Worm (Caenorhabditis elegans) whole organism, young adult: ENCODE data around the gene cbp-1.

ENCODE experiments used
- C17E4.6 ChIP-seq: fragments of 200-800 bp; sonication (Bioruptor generic); IDR thresholded peaks from 2 replicates; pipeline ENCODE4 v1.3.6; 2022; ENCODE audit warnings: missing genetic modification reagents, missing genetic modification characterization, missing compliant biosample characterization
- F37B4.10 ChIP-seq: fragments of 200-800 bp; sonication (Bioruptor generic); IDR thresholded peaks from 2 replicates; pipeline ENCODE4 v1.3.6; 2022; ENCODE audit warnings: missing genetic modification characterization, missing compliant biosample characterization
- F39B2.1 ChIP-seq: fragments of 200-800 bp; sonication (Bioruptor generic); IDR thresholded peaks from 2 replicates; pipeline ENCODE4 v1.3.6; 2022; ENCODE audit warnings: missing genetic modification reagents, missing genetic modification characterization, missing compliant biosample characterization
- F52B5.7 ChIP-seq: sonication (generic microtip); optimal IDR thresholded peaks from 2 replicates; lab custom pipeline; 2016; ENCODE audit warnings: mild to moderate bottlenecking, missing genetic modification characterization, missing compliant biosample characterization
- Y56A3A.18 ChIP-seq: fragments of 200-800 bp; sonication (Bioruptor generic); IDR thresholded peaks from 2 replicates; pipeline ENCODE4 v1.3.6; 2022; ENCODE audit warnings: missing genetic modification reagents, missing genetic modification characterization, missing compliant biosample characterization
- ZK185.1 ChIP-seq: sonication (generic microtip); optimal IDR thresholded peaks from 2 replicates; lab custom pipeline; 2016; ENCODE audit warnings: mild to moderate bottlenecking, missing genetic modification characterization, missing compliant biosample characterization; ENCODE audit not compliant: poor library complexity, severe bottlenecking
- ama-1 ChIP-seq, 3 experiments: fragments of 150-350 bp in 1 of 3; sonication (generic microtip) in 2 of 3; optimal IDR thresholded peaks; 2 replicates each; lab custom pipeline; 2014 to 2018; ENCODE audit warnings: missing biosample characterization in 2 of 3, missing genetic modification characterization in 2 of 3, missing genetic modification reagents in 2 of 3
- attf-3 ChIP-seq: fragments of 200-800 bp; sonication (Bioruptor generic); conservative IDR thresholded peaks from 2 replicates; pipeline ENCODE4 v1.3.6; 2022; ENCODE audit warnings: missing genetic modification reagents, missing genetic modification characterization, missing compliant biosample characterization
- bed-1 ChIP-seq: fragments of 200-800 bp; sonication (Bioruptor generic); IDR thresholded peaks from 2 replicates; pipeline ENCODE4 v1.3.6; 2022; ENCODE audit warnings: missing genetic modification reagents, missing genetic modification characterization, missing compliant biosample characterization
- ceh-27 ChIP-seq: fragments of 200-800 bp; sonication (Bioruptor generic); optimal IDR thresholded peaks from 2 replicates; lab custom pipeline; 2018; ENCODE audit warnings: mild to moderate bottlenecking, missing genetic modification characterization, moderate library complexity, missing compliant biosample characterization
- chd-7 ChIP-seq: sonication (generic microtip); optimal IDR thresholded peaks from 2 replicates; lab custom pipeline; 2016; ENCODE audit warnings: mild to moderate bottlenecking, missing genetic modification characterization, moderate library complexity, missing compliant biosample characterization
- dpff-1 ChIP-seq: sonication (generic microtip); optimal IDR thresholded peaks from 2 replicates; lab custom pipeline; 2017; ENCODE audit warnings: mild to moderate bottlenecking, missing genetic modification characterization, missing compliant biosample characterization
- egl-18 ChIP-seq: fragments of 200-800 bp; sonication (Bioruptor generic); IDR thresholded peaks from 2 replicates; pipeline ENCODE4 v1.3.6; 2022; ENCODE audit warnings: missing genetic modification reagents, missing genetic modification characterization, missing compliant biosample characterization
- egl-44 ChIP-seq: fragments of 200-800 bp; sonication (Bioruptor generic); IDR thresholded peaks from 2 replicates; pipeline ENCODE4 v1.3.6; 2022; ENCODE audit warnings: missing genetic modification reagents, missing genetic modification characterization, missing compliant biosample characterization
- hlh-12 ChIP-seq: sonication (generic microtip); optimal IDR thresholded peaks from 2 replicates; lab custom pipeline; 2016; ENCODE audit warnings: missing genetic modification characterization, missing compliant biosample characterization
- hmg-20 ChIP-seq: fragments of 200-800 bp; sonication (Bioruptor generic); IDR thresholded peaks from 2 replicates; pipeline ENCODE4 v1.3.6; 2022; ENCODE audit warnings: missing genetic modification reagents, missing genetic modification characterization, missing compliant biosample characterization
- hsf-1 ChIP-seq: fragments of 200-800 bp; sonication (Bioruptor generic); IDR thresholded peaks from 2 replicates; pipeline ENCODE4 v1.3.6; 2022; ENCODE audit warnings: missing genetic modification reagents, missing genetic modification characterization, missing compliant biosample characterization
- lin-26 ChIP-seq: fragments of 200-800 bp; sonication (Bioruptor generic); IDR thresholded peaks from 2 replicates; pipeline ENCODE4 v1.3.6; 2022; ENCODE audit warnings: missing genetic modification reagents, missing genetic modification characterization, missing compliant biosample characterization
- lsy-27 ChIP-seq: sonication (generic microtip); optimal IDR thresholded peaks from 2 replicates; lab custom pipeline; 2017; ENCODE audit warnings: missing genetic modification characterization, mild to moderate bottlenecking, missing compliant biosample characterization, antibody characterized with exemption, missing genotype, borderline replicate concordance; ENCODE audit not compliant: insufficient read depth
- madf-3 ChIP-seq: fragments of 200-800 bp; sonication (Bioruptor generic); IDR thresholded peaks from 2 replicates; pipeline ENCODE4 v1.3.6; 2022; ENCODE audit warnings: missing genetic modification reagents, missing genetic modification characterization, missing compliant biosample characterization
- nhr-120 ChIP-seq: fragments of 200-800 bp; sonication (Bioruptor generic); IDR thresholded peaks from 2 replicates; pipeline ENCODE4 v1.3.6; 2022; ENCODE audit warnings: missing genetic modification characterization, missing compliant biosample characterization
- nhr-27 ChIP-seq: fragments of 200-800 bp; sonication (Bioruptor generic); optimal IDR thresholded peaks from 2 replicates; lab custom pipeline; 2018; ENCODE audit warnings: mild to moderate bottlenecking, missing genetic modification characterization, moderate library complexity, missing compliant biosample characterization
- nhr-80 ChIP-seq: sonication (generic microtip); optimal IDR thresholded peaks from 2 replicates; lab custom pipeline; 2016; ENCODE audit warnings: missing genetic modification characterization, missing compliant biosample characterization
- pbrm-1 ChIP-seq: fragments of 200-800 bp; sonication (Bioruptor generic); IDR thresholded peaks from 2 replicates; pipeline ENCODE4 v1.3.6; 2022; ENCODE audit warnings: missing genetic modification reagents, missing genetic modification characterization, missing compliant biosample characterization
- repo-1 ChIP-seq: sonication (generic microtip); optimal IDR thresholded peaks from 2 replicates; lab custom pipeline; 2017; ENCODE audit warnings: mild to moderate bottlenecking, missing genetic modification characterization, missing compliant biosample characterization
- snpc-3.4 ChIP-seq: sonication (generic microtip); optimal IDR thresholded peaks from 2 replicates; lab custom pipeline; 2017; ENCODE audit warnings: missing genetic modification characterization, mild to moderate bottlenecking, missing compliant biosample characterization, antibody characterized with exemption, moderate library complexity, missing genotype, missing genetic modification reagents
- snpc-4 ChIP-seq, 5 experiments: fragments of 150-350 bp in 1 of 5; sonication (generic microtip) in 4 of 5; optimal IDR thresholded peaks; 2 replicates each; lab custom pipeline; 2014 to 2018; ENCODE audit warnings: missing genetic modification characterization in 5 of 5, missing biosample characterization in 3 of 5, antibody characterized with exemption in 2 of 5, mild to moderate bottlenecking in 2 of 5, missing compliant biosample characterization in 2 of 5, missing genotype in 2 of 5, moderate library complexity in 2 of 5, missing genetic modification reagents in 1 of 5
- somi-1 ChIP-seq: fragments of 200-800 bp; sonication (Bioruptor generic); optimal IDR thresholded peaks from 2 replicates; lab custom pipeline; 2018; ENCODE audit warnings: mild to moderate bottlenecking, missing genetic modification characterization, missing compliant biosample characterization
- tbx-9 ChIP-seq: sonication (generic microtip); optimal IDR thresholded peaks from 2 replicates; lab custom pipeline; 2016; ENCODE audit warnings: borderline replicate concordance, missing genetic modification characterization, inconsistent platforms, missing compliant biosample characterization

Gene cbp-1

DNA sequence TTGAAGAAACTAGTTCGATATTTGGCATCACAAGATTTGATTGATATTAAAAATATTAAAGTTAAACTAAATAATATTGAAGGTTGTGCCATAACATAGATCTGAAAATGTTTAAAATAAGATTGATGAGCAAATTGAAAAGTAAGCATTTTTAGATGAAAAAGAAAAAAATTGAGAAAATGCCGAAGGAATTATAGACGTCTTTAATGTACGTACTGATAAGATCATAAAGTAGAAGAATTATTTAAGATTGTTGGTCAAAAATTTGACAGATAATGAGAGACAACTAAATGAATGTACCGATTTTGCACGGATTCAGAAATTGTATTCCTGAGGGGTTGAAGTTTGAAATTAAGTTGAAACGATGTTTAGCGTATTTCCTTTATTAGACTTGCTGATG, 46.1 kb upstream of the cbp-1 start, which contains the start of gene ncx-7:
Gene ncx-7 (minus strand): TSS at position 101 of the 400 bp plus-strand sequence.
- no peak for TF ChIP-seq somi-1 (GFP tag; lab: Kevin White, UChicago)
- TF ChIP-seq nhr-80: peak; percentile 33
- TF ChIP-seq, all 124 proteins: peak for 1

DNA sequence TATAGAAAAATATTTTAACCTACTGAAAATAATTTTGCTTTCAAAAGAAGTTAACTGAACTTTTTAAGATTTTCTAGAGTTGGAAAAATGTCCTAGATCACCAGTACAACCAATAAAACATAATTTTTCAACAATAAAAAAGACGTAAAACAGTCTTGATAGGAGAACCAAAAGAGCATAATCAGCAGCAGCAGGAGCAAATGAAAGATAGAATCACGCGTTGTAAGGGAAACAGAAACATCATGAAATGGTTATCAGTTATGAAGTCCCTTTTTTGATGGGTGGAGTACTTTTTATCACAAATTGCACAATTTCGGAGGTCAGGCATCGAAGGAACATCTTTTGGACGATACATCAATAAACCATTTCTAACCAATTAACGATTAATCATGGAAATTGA, 44.3 kb upstream of the cbp-1 start:
- TF ChIP-seq repo-1 (tag; lab: Kevin White, UChicago) (no peak), nhr-80 (peak; percentile 92), snpc-4 (GFP tag; optimal IDR thresholded peaks at IDR 0.05; lab: Kevin White, UChicago) (no peak), snpc-4 (tag; optimal IDR thresholded peaks at IDR 0.05; lab: Kevin White, UChicago) (peak in 1 of 4 experiments; percentile 44)
- TF ChIP-seq, all 124 proteins: peak for 2

DNA sequence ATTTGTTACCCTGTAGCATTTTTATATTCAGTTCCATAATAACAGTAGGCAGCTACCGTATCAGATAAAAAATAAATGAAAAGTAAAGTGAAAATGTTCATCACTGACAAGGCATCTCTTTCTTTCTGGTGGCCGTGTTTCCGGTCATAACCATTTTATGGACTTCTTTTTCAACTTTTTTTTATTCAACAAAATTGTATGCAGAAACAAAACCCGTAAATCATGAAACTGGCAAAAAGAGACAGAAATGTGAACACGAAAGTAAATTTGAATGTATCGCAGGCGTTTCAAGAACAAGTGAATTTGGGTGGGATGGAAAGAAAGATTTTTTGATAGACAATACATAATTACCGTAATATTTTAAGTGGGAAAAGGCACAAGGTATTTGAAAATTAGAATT, 41.2 kb upstream of the cbp-1 start, which contains the start of gene clec-162:
Gene clec-162 (minus strand): TSS at position 101 of the 400 bp plus-strand sequence.
- TF ChIP-seq ceh-27: no peak
- no peak for TF ChIP-seq F52B5.7 (tag; lab: Kevin White, UChicago)
- no peak for TF ChIP-seq madf-3 (GFP tag; lab: Robert Waterston, UW)
- no peak for TF ChIP-seq tbx-9 (tag; lab: Kevin White, UChicago)
- no peak for TF ChIP-seq egl-18 (GFP tag; lab: Robert Waterston, UW)
- TF ChIP-seq nhr-27: no peak
- no peak for TF ChIP-seq F37B4.10
- no peak for TF ChIP-seq hlh-12 (tag; lab: Kevin White, UChicago)
- no peak for TF ChIP-seq pbrm-1 (GFP tag; lab: Robert Waterston, UW)
- TF ChIP-seq nhr-120 (GFP tag; lab: Robert Waterston, UW): no peak
- TF ChIP-seq chd-7 (tag; lab: Kevin White, UChicago): no peak
- no peak for TF ChIP-seq egl-44 (GFP tag; lab: Robert Waterston, UW)
- TF ChIP-seq C17E4.6: no peak
- no peak for TF ChIP-seq hsf-1 (GFP tag; lab: Robert Waterston, UW)
- no peak for TF ChIP-seq ZK185.1

DNA sequence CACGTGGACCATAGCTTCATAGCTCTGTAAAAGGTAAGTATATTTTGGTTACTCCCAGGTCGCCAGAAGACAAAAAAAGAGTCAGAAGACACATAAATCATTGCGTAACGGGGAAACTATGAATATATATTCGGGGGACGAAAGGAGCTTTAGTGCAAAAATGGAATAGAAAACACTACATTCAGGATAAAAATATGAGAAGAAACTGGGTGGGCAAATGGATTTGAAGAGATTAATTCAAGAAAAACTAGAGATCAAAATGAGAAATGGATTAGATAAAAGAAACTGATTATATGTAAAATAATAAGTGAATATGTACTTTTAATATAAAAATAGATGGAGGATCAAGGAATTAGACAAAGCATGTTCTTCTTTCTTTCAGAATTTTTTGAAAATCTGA, 38.9 kb upstream of the cbp-1 start, which contains the start of gene C07A9.12:
Gene C07A9.12 (minus strand): TSS at position 101 of the 400 bp plus-strand sequence.
- TF ChIP-seq ama-1 (optimal IDR thresholded peaks at IDR 0.05; lab: Kevin White, UChicago) (no peak), ama-1 (GFP tag; optimal IDR thresholded peaks at IDR 0.05; lab: Kevin White, UChicago) (no peak), egl-18 (GFP tag; lab: Robert Waterston, UW) (no peak), lin-26 (GFP tag; lab: Robert Waterston, UW) (no peak), attf-3 (GFP tag; lab: Robert Waterston, UW) (no peak), bed-1 (no peak), F39B2.1 (GFP tag; lab: Robert Waterston, UW) (no peak), pbrm-1 (GFP tag; lab: Robert Waterston, UW) (no peak), dpff-1 (tag; lab: Kevin White, UChicago) (no peak)

DNA sequence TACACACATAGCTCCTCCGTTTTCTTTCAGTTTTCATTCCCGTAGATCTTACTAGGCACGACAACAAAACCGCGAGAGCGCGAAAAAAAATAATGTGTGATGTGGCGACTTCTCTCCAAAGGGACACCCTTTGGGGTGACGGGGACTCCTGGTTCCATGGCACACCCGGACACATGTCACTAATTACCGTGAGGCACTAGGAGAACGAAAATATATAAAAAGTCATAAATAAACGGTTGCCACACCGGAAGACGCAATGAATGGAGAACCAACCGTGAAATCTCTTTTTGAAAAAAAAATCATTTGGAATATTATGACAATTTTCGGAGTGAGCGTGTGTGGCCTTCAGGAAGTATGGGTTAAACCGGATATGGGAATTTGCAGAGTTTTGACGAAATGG, 35.9 kb upstream of the cbp-1 start:
- TF ChIP-seq hmg-20 (no peak), Y56A3A.18 (GFP tag; lab: Robert Waterston, UW) (no peak), snpc-3.4 (tag; lab: Kevin White, UChicago) (no peak), lsy-27 (tag; lab: Kevin White, UChicago) (no peak)
- TF ChIP-seq, all 124 proteins: peak for 0
